Fruit fly (Drosophila melanogaster): ENCODE results near the gene mtSSB.

The mtSSB gene

dm6 chr3R:16207074-16207609, 2.1 kb upstream of the mtSSB start (continued):
- TF ChIP-seq CG8924 (tag; optimal IDR thresholded peaks at IDR 0.05), result peak; percentile 24
- peak; percentile 24 for TF ChIP-seq Nf-YC (tag; optimal IDR thresholded peaks at IDR 0.05)
- TF ChIP-seq Stat92E (GFP tag; optimal IDR thresholded peaks at IDR 0.05), result peak in 1 of 3 experiments; percentile 68
- TF ChIP-seq Hmr (GFP tag; optimal IDR thresholded peaks at IDR 0.05), result peak; percentile 24
- no peak for TF ChIP-seq CG11560 (tag; IDR thresholded peaks at IDR 0.05)
- peak; percentile 38; the same call in 1 of the 2 replicates for TF ChIP-seq Bgb (GFP tag; IDR thresholded peaks at IDR 0.05; ENCODE audit: partially characterized antibody)
- no peak for TF ChIP-seq danr (GFP tag; IDR thresholded peaks at IDR 0.05)
- TF ChIP-seq onecut (GFP tag; IDR thresholded peaks at IDR 0.05), result no peak
- peak in 1 of 2 experiments; percentile 27 for TF ChIP-seq Pdp1 (GFP tag; optimal IDR thresholded peaks at IDR 0.05)
- TF ChIP-seq ERR (GFP tag; optimal IDR thresholded peaks at IDR 0.05), result peak; percentile 44
- peak; percentile 83 for TF ChIP-seq HmgZ (tag; optimal IDR thresholded peaks at IDR 0.05)
- no peak for TF ChIP-seq CG7372 (GFP tag; IDR thresholded peaks at IDR 0.05)
- TF ChIP-seq CG8478 (optimal IDR thresholded peaks at IDR 0.05), result peak; percentile 34
- no peak for TF ChIP-seq CG9727 (GFP tag; optimal IDR thresholded peaks at IDR 0.05)
- peak; percentile 64 for TF ChIP-seq CG13287 (GFP tag; IDR thresholded peaks at IDR 0.05; ENCODE audit: partially characterized antibody)
- TF ChIP-seq nau (GFP tag; optimal IDR thresholded peaks at IDR 0.05), result peak; percentile 16
- TF ChIP-seq MESR4 (GFP tag; optimal IDR thresholded peaks at IDR 0.05), result peak; percentile 7
- TF ChIP-seq ftz-f1 (GFP tag; optimal IDR thresholded peaks at IDR 0.05), result peak; percentile 94
- TF ChIP-seq Tbp (GFP tag; optimal IDR thresholded peaks at IDR 0.05), result no peak
- no peak for TF ChIP-seq Dad (GFP tag; optimal IDR thresholded peaks at IDR 0.05)
- peak; percentile 3 for TF ChIP-seq caup (GFP tag; optimal IDR thresholded peaks at IDR 0.05; ENCODE audit: severe bottlenecking)
- TF ChIP-seq grn (GFP tag; optimal IDR thresholded peaks at IDR 0.05), result peak; percentile 73
- TF ChIP-seq CG43689 (GFP tag; IDR thresholded peaks at IDR 0.05), result no peak
- peak; percentile 71 for TF ChIP-seq sd (tag; optimal IDR thresholded peaks at IDR 0.05)
- peak; percentile 18; the same call in 1 of the 2 replicates for TF ChIP-seq CG3847 (GFP tag; IDR thresholded peaks at IDR 0.05)
- peak; percentile 99 for TF ChIP-seq CG13894 (tag; optimal IDR thresholded peaks at IDR 0.05)
- TF ChIP-seq ci (GFP tag; IDR thresholded peaks at IDR 0.05), result peak; percentile 73; the same call in 1 of the 3 replicates
- TF ChIP-seq wdn (GFP tag; IDR thresholded peaks at IDR 0.05), result 0 out of 2 replicates have a peak, but pooled peaks have one; percentile 26

- TF ChIP-seq lab (GFP tag; optimal IDR thresholded peaks at IDR 0.05) (peak; percentile 18), nerfin-2 (GFP tag; IDR thresholded peaks at IDR 0.05; ENCODE audit: partially characterized antibody) (0 out of 2 replicates have a peak, but pooled peaks have one; percentile 26), Drgx (GFP tag; IDR thresholded peaks at IDR 0.05) (peak; percentile 60), pan (optimal IDR thresholded peaks at IDR 0.05) (no peak), pan (GFP tag; optimal IDR thresholded peaks at IDR 0.05 in 1 of 2, IDR thresholded peaks at IDR 0.05 in 1 of 2) (peak in 1 of 2 experiments; percentile 10), CG2199 (GFP tag; IDR thresholded peaks at IDR 0.05) (peak; percentile 90), ci (GFP tag; IDR thresholded peaks at IDR 0.05) (peak; percentile 70; the same call in 2 of the 3 replicates), lov (optimal IDR thresholded peaks at IDR 0.05) (no peak), lov (GFP tag; IDR thresholded peaks at IDR 0.05) (0 out of 3 replicates have a peak, but pooled peaks have one; percentile 32), PHDP (tag; optimal IDR thresholded peaks at IDR 0.05) (no peak), CG11398 (GFP tag; optimal IDR thresholded peaks at IDR 0.05) (no peak), vvl (GFP tag; IDR thresholded peaks at IDR 0.05) (peak; percentile 35; the same call in 1 of the 2 replicates), sens (GFP tag) (peak; percentile 61), so (GFP tag; IDR thresholded peaks at IDR 0.05) (0 out of 3 replicates have a peak, but pooled peaks have one; percentile 17), hkb (optimal IDR thresholded peaks at IDR 0.05) (no peak), hkb (GFP tag; IDR thresholded peaks at IDR 0.05) (peak; percentile 42), wek (GFP tag; optimal IDR thresholded peaks at IDR 0.05) (peak; percentile 33), fd64A (GFP tag; optimal IDR thresholded peaks at IDR 0.05) (peak; percentile 49), B-H1 (GFP tag; IDR thresholded peaks at IDR 0.05) (no peak), CoRest (tag; optimal IDR thresholded peaks at IDR 0.05) (no peak), CG8290 (GFP tag; optimal IDR thresholded peaks at IDR 0.05) (no peak), CG8290 (tag; optimal IDR thresholded peaks at IDR 0.05) (peak in 1 of 2 experiments; percentile 30), CG3847 (GFP tag; IDR thresholded peaks at IDR 0.05) (0 out of 2 replicates have a peak, but pooled peaks have one; percentile 18), E2f2 (GFP tag; IDR thresholded peaks at IDR 0.05) (no peak), D (optimal IDR thresholded peaks at IDR 0.05) (no peak), D (GFP tag; optimal IDR thresholded peaks at IDR 0.05) (no peak)
Measured at dm6 chr3R:16206162-16206561, 1.1 kb upstream of the mtSSB start.

Measured in whole organism, embryonic.